Fruit fly (Drosophila melanogaster) whole organism, wandering third instar larva: ENCODE data around the gene CG10252.

ENCODE experiments used
- Abd-B ChIP-seq: fragments of >200 bp; optimal IDR thresholded peaks from 2 replicates; lab custom pipeline; 2017; ENCODE audit warnings: missing biosample characterization, missing genetic modification characterization
- CG9705 ChIP-seq: fragments of 200-800 bp; sonication (Bioruptor generic); optimal IDR thresholded peaks from 2 replicates; lab custom pipeline; 2018; ENCODE audit warnings: missing biosample characterization, mild to moderate bottlenecking, missing genetic modification characterization
- CrebA ChIP-seq: fragments of 200-800 bp; sonication (Bioruptor generic); optimal IDR thresholded peaks from 2 replicates; lab custom pipeline; 2016; ENCODE audit warnings: missing biosample characterization, mild to moderate bottlenecking, missing genetic modification characterization, borderline replicate concordance
- Dfd ChIP-seq: fragments of >200 bp; optimal IDR thresholded peaks from 2 replicates; lab custom pipeline; 2017; ENCODE audit warnings: missing biosample characterization, missing genetic modification characterization
- Dif ChIP-seq: fragments of 200-275, 200-300 bp; sonication (Bioruptor generic); optimal IDR thresholded peaks from 2 replicates; lab custom pipeline; 2018; ENCODE audit warnings: missing biosample characterization, missing genetic modification characterization; ENCODE audit not compliant: partially characterized antibody
- GATAd ChIP-seq: sonication (Bioruptor generic); optimal IDR thresholded peaks from 2 replicates; lab custom pipeline; 2016; ENCODE audit warnings: missing biosample characterization, missing genetic modification characterization
- HLH106 ChIP-seq: fragments of 200-800 bp; optimal IDR thresholded peaks from 3 replicates; lab custom pipeline; 2019; ENCODE audit warnings: missing biosample characterization, mild to moderate bottlenecking, missing genetic modification characterization, moderate library complexity
- Hnf4 ChIP-seq: fragments of 200-800 bp; sonication (Bioruptor generic); optimal IDR thresholded peaks from 2 replicates; lab custom pipeline; 2016; ENCODE audit warnings: missing biosample characterization, mild to moderate bottlenecking, missing genetic modification characterization
- Hr78 ChIP-seq: fragments of >200 bp; optimal IDR thresholded peaks from 2 replicates; lab custom pipeline; 2017; ENCODE audit warnings: missing biosample characterization, missing genetic modification characterization
- Hr83 ChIP-seq: fragments of 200-300 bp; sonication (Bioruptor generic); optimal IDR thresholded peaks from 2 replicates; lab custom pipeline; 2016; ENCODE audit warnings: missing biosample characterization, mild to moderate bottlenecking, missing genetic modification characterization, moderate library complexity; ENCODE audit not compliant: poor library complexity, severe bottlenecking
- Jra ChIP-seq: sonication (Bioruptor generic); optimal IDR thresholded peaks from 2 replicates; lab custom pipeline; 2016; ENCODE audit warnings: missing biosample characterization, missing genetic modification characterization
- Mio ChIP-seq: sonication (Bioruptor generic); optimal IDR thresholded peaks from 2 replicates; lab custom pipeline; 2016; ENCODE audit warnings: missing biosample characterization, missing genetic modification characterization
- Myc ChIP-seq: fragments of >200 bp; optimal IDR thresholded peaks from 2 replicates; lab custom pipeline; 2017
- N ChIP-seq: fragments of >200 bp; optimal IDR thresholded peaks from 2 replicates; lab custom pipeline; 2018; ENCODE audit warnings: missing biosample characterization, missing external identifiers, missing genetic modification characterization
- OdsH ChIP-seq: fragments of 200-800 bp; sonication (Bioruptor generic); optimal IDR thresholded peaks from 2 replicates; lab custom pipeline; 2016; ENCODE audit warnings: missing biosample characterization, mild to moderate bottlenecking, missing genetic modification characterization
- Rel ChIP-seq, 2 experiments: fragments of 200-800 bp; sonication (Bioruptor generic) in 1 of 2; optimal IDR thresholded peaks; 2 replicates in 1 of 2; 3 replicates in 1 of 2; lab custom pipeline; 2016 to 2019; ENCODE audit warnings: mild to moderate bottlenecking in 2 of 2, missing biosample characterization in 2 of 2, missing genetic modification characterization in 2 of 2, moderate library complexity in 1 of 2
- Sp1 ChIP-seq: fragments of 200-800 bp; sonication (Bioruptor generic); optimal IDR thresholded peaks from 3 replicates; lab custom pipeline; 2019; ENCODE audit warnings: missing biosample characterization, mild to moderate bottlenecking, missing genetic modification characterization, moderate library complexity
- br ChIP-seq: fragments of 200-800 bp; sonication (Bioruptor generic); optimal IDR thresholded peaks from 2 replicates; lab custom pipeline; 2016; ENCODE audit warnings: missing biosample characterization, missing genetic modification characterization
- brk ChIP-seq: fragments of 200-800 bp; sonication (Bioruptor generic); optimal IDR thresholded peaks from 2 replicates; lab custom pipeline; 2016; ENCODE audit warnings: missing biosample characterization, mild to moderate bottlenecking, missing genetic modification characterization
- dl ChIP-seq, 2 experiments: fragments of 175-275, 200-275 bp in 1 of 2; fragments of 200-275 bp in 1 of 2; sonication (Bioruptor generic); optimal IDR thresholded peaks; lab custom pipeline; 2018; ENCODE audit warnings: mild to moderate bottlenecking in 2 of 2, missing biosample characterization in 2 of 2, missing genetic modification characterization in 2 of 2, moderate library complexity in 2 of 2; ENCODE audit not compliant: partially characterized antibody in 2 of 2, insufficient read depth in 1 of 2
- dmrt93B ChIP-seq: fragments of 200-800 bp; sonication (Bioruptor generic); optimal IDR thresholded peaks from 2 replicates; lab custom pipeline; 2018; ENCODE audit warnings: missing biosample characterization, mild to moderate bottlenecking, missing genetic modification characterization
- dsf ChIP-seq: sonication (Bioruptor generic); optimal IDR thresholded peaks from 2 replicates; lab custom pipeline; 2016; ENCODE audit warnings: missing biosample characterization, missing genetic modification characterization, borderline replicate concordance
- foxo ChIP-seq, 2 experiments: fragments of 200-800 bp; sonication (Bioruptor generic); optimal IDR thresholded peaks; 2 replicates in 1 of 2; 3 replicates in 1 of 2; lab custom pipeline; 2016 to 2017; ENCODE audit warnings: missing biosample characterization in 2 of 2, missing genetic modification characterization in 2 of 2
- fru ChIP-seq: fragments of 200-800 bp; sonication (Bioruptor generic); optimal IDR thresholded peaks from 3 replicates; lab custom pipeline; 2016; ENCODE audit warnings: missing biosample characterization, mild to moderate bottlenecking, missing genetic modification characterization
- h ChIP-seq: fragments of 200-800 bp; sonication (Bioruptor generic); optimal IDR thresholded peaks from 3 replicates; lab custom pipeline; 2016; ENCODE audit warnings: missing biosample characterization, mild to moderate bottlenecking, missing genetic modification characterization
- lola ChIP-seq: fragments of >200 bp; optimal IDR thresholded peaks from 2 replicates; lab custom pipeline; 2017; ENCODE audit warnings: missing biosample characterization, missing genetic modification characterization
- pan ChIP-seq: fragments of >200 bp; optimal IDR thresholded peaks from 2 replicates; lab custom pipeline; 2017
- rgr ChIP-seq: fragments of 200-800 bp; sonication (Bioruptor generic); optimal IDR thresholded peaks from 3 replicates; lab custom pipeline; 2016; ENCODE audit warnings: missing biosample characterization, mild to moderate bottlenecking, missing genetic modification characterization
- sage ChIP-seq: fragments of 200-800 bp; sonication (Bioruptor generic); optimal IDR thresholded peaks from 2 replicates; lab custom pipeline; 2016; ENCODE audit warnings: missing biosample characterization, mild to moderate bottlenecking, missing genetic modification characterization
- tai ChIP-seq: sonication (Bioruptor generic); optimal IDR thresholded peaks from 2 replicates; lab custom pipeline; 2016; ENCODE audit warnings: missing biosample characterization, missing genetic modification characterization

Gene CG10252

dm6 chr3R:23732533-23732932 lies 36.5 kb upstream of the CG10252 start:
- TF ChIP-seq rgr (GFP tag; lab: Kevin White, UChicago): no peak
- no peak for TF ChIP-seq pan (lab: Kevin White, UChicago)
- TF ChIP-seq tai (GFP tag; lab: Kevin White, UChicago): no peak
- no peak for TF ChIP-seq br (GFP tag; lab: Kevin White, UChicago)
- no peak for TF ChIP-seq dl (GFP tag; optimal IDR thresholded peaks at IDR 0.05; lab: Kevin White, UChicago; ENCODE audit: insufficient read depth in 1 of 2, partially characterized antibody in 2 of 2)
- TF ChIP-seq sage (GFP tag; lab: Kevin White, UChicago): no peak
- TF ChIP-seq Abd-B (GFP tag; lab: Kevin White, UChicago): no peak
- TF ChIP-seq dsf (GFP tag; lab: Kevin White, UChicago): no peak
- TF ChIP-seq Mio (GFP tag; lab: Kevin White, UChicago): no peak
- TF ChIP-seq Dif (GFP tag; lab: Kevin White, UChicago): no peak
- TF ChIP-seq lola (GFP tag; lab: Kevin White, UChicago): no peak
- no peak for TF ChIP-seq N (GFP tag; lab: Kevin White, UChicago)
- TF ChIP-seq Rel (GFP tag; optimal IDR thresholded peaks at IDR 0.05; lab: Kevin White, UChicago): no peak
- TF ChIP-seq Rel (tag; optimal IDR thresholded peaks at IDR 0.05; lab: Kevin White, UChicago): no peak
- TF ChIP-seq fru (GFP tag; lab: Kevin White, UChicago): no peak
- no peak for TF ChIP-seq dmrt93B

- TF ChIP-seq Mio (GFP tag; lab: Kevin White, UChicago) (no peak), Rel (GFP tag; optimal IDR thresholded peaks at IDR 0.05; lab: Kevin White, UChicago) (no peak), Rel (tag; optimal IDR thresholded peaks at IDR 0.05; lab: Kevin White, UChicago) (peak; percentile 97), GATAd (GFP tag; lab: Kevin White, UChicago) (no peak), Abd-B (GFP tag; lab: Kevin White, UChicago) (no peak), dl (GFP tag; optimal IDR thresholded peaks at IDR 0.05; lab: Kevin White, UChicago; ENCODE audit: insufficient read depth in 1 of 2, partially characterized antibody in 2 of 2) (no peak), lola (GFP tag; lab: Kevin White, UChicago) (no peak)
Measured at dm6 chr3R:23730472-23730801, 34.4 kb upstream of the CG10252 start.

dm6 chr3R:23729632-23730471 lies 33.8 kb upstream of the CG10252 start:
- TF ChIP-seq Dif (GFP tag; lab: Kevin White, UChicago): peak; percentile 40
- TF ChIP-seq Sp1 (GFP tag; lab: Kevin White, UChicago): peak; percentile 9
- peak; percentile 14 for TF ChIP-seq fru (GFP tag; lab: Kevin White, UChicago)
- TF ChIP-seq foxo (GFP tag; optimal IDR thresholded peaks at IDR 0.05; lab: Kevin White, UChicago): peak in 1 of 2 experiments; percentile 15
- peak; percentile 14 for TF ChIP-seq br (GFP tag; lab: Kevin White, UChicago)
- no peak for TF ChIP-seq lola (GFP tag; lab: Kevin White, UChicago)
- TF ChIP-seq tai (GFP tag; lab: Kevin White, UChicago): no peak
- TF ChIP-seq brk (GFP tag; lab: Kevin White, UChicago): peak; percentile 52
- TF ChIP-seq CG9705 (GFP tag; lab: Kevin White, UChicago): no peak
- TF ChIP-seq Rel (GFP tag; optimal IDR thresholded peaks at IDR 0.05; lab: Kevin White, UChicago): no peak
- peak; percentile 5 for TF ChIP-seq Rel (tag; optimal IDR thresholded peaks at IDR 0.05; lab: Kevin White, UChicago)
- TF ChIP-seq HLH106: peak; percentile 8
- TF ChIP-seq h (GFP tag; lab: Kevin White, UChicago): peak; percentile 40
- TF ChIP-seq Abd-B (GFP tag; lab: Kevin White, UChicago): no peak
- TF ChIP-seq Hnf4 (GFP tag; lab: Kevin White, UChicago): peak; percentile 2

dm6 chr3R:23729066-23729465 lies 33.0 kb upstream of the CG10252 start:
- peak; percentile 24 for TF ChIP-seq Hr83 (GFP tag; lab: Kevin White, UChicago)
- TF ChIP-seq pan (lab: Kevin White, UChicago): no peak
- TF ChIP-seq lola (GFP tag; lab: Kevin White, UChicago): no peak
- peak; percentile 15 for TF ChIP-seq rgr (GFP tag; lab: Kevin White, UChicago)
- no peak for TF ChIP-seq Dfd
- no peak for TF ChIP-seq dl (GFP tag; optimal IDR thresholded peaks at IDR 0.05; lab: Kevin White, UChicago; ENCODE audit: insufficient read depth in 1 of 2, partially characterized antibody in 2 of 2)
- TF ChIP-seq CrebA (GFP tag; lab: Kevin White, UChicago): no peak
- no peak for TF ChIP-seq Abd-B (GFP tag; lab: Kevin White, UChicago)
- TF ChIP-seq, all 38 proteins: peak for 2

- TF ChIP-seq CG9705 (GFP tag; lab: Kevin White, UChicago): no peak
- TF ChIP-seq Jra (GFP tag; lab: Kevin White, UChicago): no peak
- TF ChIP-seq brk (GFP tag; lab: Kevin White, UChicago): peak; percentile 9
- no peak for TF ChIP-seq GATAd (GFP tag; lab: Kevin White, UChicago)
- TF ChIP-seq CrebA (GFP tag; lab: Kevin White, UChicago): no peak
- TF ChIP-seq sage (GFP tag; lab: Kevin White, UChicago): peak; percentile 15
- no peak for TF ChIP-seq Myc (lab: Kevin White, UChicago)
- no peak for TF ChIP-seq Hr78
- TF ChIP-seq foxo (GFP tag; optimal IDR thresholded peaks at IDR 0.05; lab: Kevin White, UChicago): no peak
- no peak for TF ChIP-seq OdsH (GFP tag; lab: Kevin White, UChicago)
Measured at dm6 chr3R:23728086-23728485, 32.0 kb upstream of the CG10252 start.
